Worm (Caenorhabditis elegans) whole organism, midembryonic: ENCODE results near the gene col-150.

ENCODE experiments used
- flt-1 ChIP-seq: fragments of 200-800 bp; sonication (Bioruptor generic); IDR thresholded peaks from 2 replicates; pipeline ENCODE4 v1.3.6; 2022; ENCODE audit warnings: missing genetic modification characterization, missing compliant biosample characterization
- klf-2 ChIP-seq: fragments of 200-800 bp; sonication (Bioruptor generic); conservative IDR thresholded peaks from 2 replicates; pipeline ENCODE4 v1.3.6; 2022; ENCODE audit warnings: missing genetic modification reagents, missing genetic modification characterization, missing compliant biosample characterization
- med-1 ChIP-seq: sonication (generic microtip); optimal IDR thresholded peaks from 2 replicates; lab custom pipeline; 2017; ENCODE audit warnings: missing genetic modification characterization, mild to moderate bottlenecking, missing compliant biosample characterization, antibody characterized with exemption, missing genetic modification reagents; ENCODE audit not compliant: insufficient read depth
- ztf-29 ChIP-seq: fragments of 200-800 bp; sonication (Bioruptor generic); IDR thresholded peaks from 2 replicates; pipeline ENCODE4 v1.3.6; 2022; ENCODE audit warnings: missing genetic modification reagents, missing genetic modification characterization, missing compliant biosample characterization

DNA sequence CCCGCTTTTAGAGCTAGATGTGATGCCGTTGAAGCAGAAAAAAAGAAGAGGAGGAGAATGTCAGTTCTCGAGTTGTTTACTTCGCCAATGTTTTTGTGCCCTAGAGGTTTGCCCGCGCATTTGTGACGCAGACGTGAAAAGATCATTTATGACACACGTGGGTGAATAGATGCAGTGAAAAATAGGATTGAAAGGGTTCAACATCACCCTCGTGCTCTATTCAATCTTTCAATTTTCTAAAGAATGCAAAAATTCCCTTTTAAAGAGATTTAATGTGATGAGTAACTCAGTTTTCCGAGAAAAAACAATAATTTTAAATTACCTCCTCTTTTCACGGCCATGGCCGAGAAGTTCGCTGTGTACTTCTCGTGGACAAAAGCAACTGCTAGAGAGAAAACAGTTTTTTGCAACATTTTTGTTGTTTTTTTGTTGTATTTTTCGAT is 48.0 kb downstream of the col-150 start:
- TF ChIP-seq med-1 (GFP tag; lab: Kevin White, UChicago), result no peak
- TF ChIP-seq flt-1, result no peak
- no peak for TF ChIP-seq ztf-29 (GFP tag; lab: Robert Waterston, UW)
- no peak for TF ChIP-seq klf-2 (GFP tag; lab: Robert Waterston, UW)
